Worm (Caenorhabditis elegans): ENCODE data around the gene golg-4.

- TF ChIP-seq him-1 (tag; optimal IDR thresholded peaks at IDR 0.05) = no peak
- no peak for TF ChIP-seq dao-5 (tag; optimal IDR thresholded peaks at IDR 0.05)
Observed at ce11 chrIII:3423924-3424323, 18.6 kb downstream of the golg-4 start.
